Fruit fly (Drosophila melanogaster): ENCODE results near the gene kirre.

- TF ChIP-seq Hnf4 (GFP tag; optimal IDR thresholded peaks at IDR 0.05) (no peak), usp (GFP tag; optimal IDR thresholded peaks at IDR 0.05) (no peak), rgr (GFP tag; optimal IDR thresholded peaks at IDR 0.05) (no peak), HLH106 (tag; optimal IDR thresholded peaks at IDR 0.05) (no peak), psq (GFP tag; optimal IDR thresholded peaks at IDR 0.05) (no peak), h (GFP tag; optimal IDR thresholded peaks at IDR 0.05) (no peak), jim (GFP tag; optimal IDR thresholded peaks at IDR 0.05) (no peak), Myc (optimal IDR thresholded peaks at IDR 0.05) (no peak), dmrt93B (GFP tag; optimal IDR thresholded peaks at IDR 0.05) (no peak), ey (GFP tag; optimal IDR thresholded peaks at IDR 0.05) (no peak), Hr83 (GFP tag; optimal IDR thresholded peaks at IDR 0.05; ENCODE audit: poor library complexity, severe bottlenecking) (no peak), woc (GFP tag; optimal IDR thresholded peaks at IDR 0.05) (no peak), brk (GFP tag; optimal IDR thresholded peaks at IDR 0.05) (no peak), CG32264 (GFP tag; optimal IDR thresholded peaks at IDR 0.05) (no peak)
Measured at dm6 chrX:3002148-3002547, 262.0 kb downstream of the kirre start.

All from whole organism, wandering third instar larva.